Fruit fly (Drosophila melanogaster): ENCODE data around the gene CG14325.

Gene CG14325

DNA sequence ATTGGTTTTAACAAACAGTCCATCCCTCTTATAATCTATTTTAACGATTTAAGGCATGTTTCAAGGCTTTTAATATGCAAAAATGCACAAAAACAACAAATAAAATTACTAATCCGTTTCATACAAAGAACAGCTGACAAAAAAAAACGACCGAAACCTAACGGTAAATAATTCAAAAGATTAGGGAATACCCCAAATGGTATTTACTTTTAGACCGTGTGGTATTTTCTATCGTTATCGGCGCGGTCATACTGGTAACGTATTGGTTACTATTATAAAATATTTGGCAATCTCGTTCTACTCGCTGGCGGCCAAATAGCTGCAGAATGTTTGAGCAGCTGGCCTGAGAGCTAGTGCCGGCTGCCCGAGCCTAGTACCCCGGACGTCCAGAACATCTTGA is 21.1 kb upstream of the CG14325 start, which contains the start of gene sll (continued):
- TF ChIP-seq CG9797 (GFP tag; optimal IDR thresholded peaks at IDR 0.05) (peak; percentile 64), Bteb2 (GFP tag; optimal IDR thresholded peaks at IDR 0.05) (no peak), Dp (GFP tag; optimal IDR thresholded peaks at IDR 0.05) (peak; percentile 26), Poxn (GFP tag; IDR thresholded peaks at IDR 0.05) (no peak), hth (optimal IDR thresholded peaks at IDR 0.05) (no peak), H15 (GFP tag; IDR thresholded peaks at IDR 0.05) (no peak), CG1602 (GFP tag; optimal IDR thresholded peaks at IDR 0.05) (no peak), CG12942 (GFP tag; optimal IDR thresholded peaks at IDR 0.05) (no peak), unpg (GFP tag; optimal IDR thresholded peaks at IDR 0.05) (no peak), Myb (GFP tag; optimal IDR thresholded peaks at IDR 0.05) (peak; percentile 96), NFAT (GFP tag; IDR thresholded peaks at IDR 0.05) (no peak), CG1233 (GFP tag; optimal IDR thresholded peaks at IDR 0.05) (no peak), CG17568 (GFP tag; optimal IDR thresholded peaks at IDR 0.05) (no peak), Sox102F (GFP tag; optimal IDR thresholded peaks at IDR 0.05) (no peak), CG8388 (GFP tag; optimal IDR thresholded peaks at IDR 0.05) (no peak), B-H2 (GFP tag; optimal IDR thresholded peaks at IDR 0.05) (no peak), lmd (GFP tag; IDR thresholded peaks at IDR 0.05) (no peak), CG5953 (GFP tag; IDR thresholded peaks at IDR 0.05) (no peak), Dref (GFP tag; IDR thresholded peaks at IDR 0.05) (peak; percentile 37), pita (GFP tag; optimal IDR thresholded peaks at IDR 0.05) (no peak), GATAe (GFP tag; conservative IDR thresholded peaks at IDR 0.05) (no peak), Meics (GFP tag; optimal IDR thresholded peaks at IDR 0.05) (no peak), NfI (GFP tag; optimal IDR thresholded peaks at IDR 0.05) (no peak), Dfd (GFP tag; optimal IDR thresholded peaks at IDR 0.05) (no peak), CG30020 (tag; optimal IDR thresholded peaks at IDR 0.05) (no peak), CG10431 (GFP tag; optimal IDR thresholded peaks at IDR 0.05) (no peak), Dek (tag; optimal IDR thresholded peaks at IDR 0.05) (no peak), aop (GFP tag; IDR thresholded peaks at IDR 0.05) (no peak), tx (GFP tag; optimal IDR thresholded peaks at IDR 0.05) (no peak), CG3281 (GFP tag; optimal IDR thresholded peaks at IDR 0.05) (no peak), cad (GFP tag; optimal IDR thresholded peaks at IDR 0.05) (no peak), knrl (GFP tag; IDR thresholded peaks at IDR 0.05; ENCODE audit: partially characterized antibody) (no peak), D (optimal IDR thresholded peaks at IDR 0.05) (no peak), D (GFP tag; optimal IDR thresholded peaks at IDR 0.05) (no peak), chm (GFP tag; IDR thresholded peaks at IDR 0.05) (no peak), sima (GFP tag; optimal IDR thresholded peaks at IDR 0.05) (no peak), Stat92E (GFP tag; optimal IDR thresholded peaks at IDR 0.05) (no peak), sim (GFP tag; IDR thresholded peaks at IDR 0.05) (no peak), seq (GFP tag; IDR thresholded peaks at IDR 0.05) (no peak), Camta (GFP tag; optimal IDR thresholded peaks at IDR 0.05) (no peak), pb (GFP tag; optimal IDR thresholded peaks at IDR 0.05) (no peak), Dll (GFP tag; IDR thresholded peaks at IDR 0.05; ENCODE audit: partially characterized antibody) (peak; percentile 64; the same call in 2 of the 4 replicates), Mrtf (GFP tag; IDR thresholded peaks at IDR 0.05) (no peak), Hey (tag; optimal IDR thresholded peaks at IDR 0.05) (no peak), Tbp (GFP tag; optimal IDR thresholded peaks at IDR 0.05) (no peak), MESR4 (GFP tag; optimal IDR thresholded peaks at IDR 0.05) (peak; percentile 51), run (tag; optimal IDR thresholded peaks at IDR 0.05) (no peak), CG14014 (GFP tag; IDR thresholded peaks at IDR 0.05) (no peak), CG10147 (GFP tag; optimal IDR thresholded peaks at IDR 0.05) (no peak), mirr (GFP tag; optimal IDR thresholded peaks at IDR 0.05) (no peak), Rx (GFP tag; IDR thresholded peaks at IDR 0.05) (no peak), dpn (GFP tag; optimal IDR thresholded peaks at IDR 0.05) (no peak), CG11398 (GFP tag; optimal IDR thresholded peaks at IDR 0.05) (no peak)
